In the genomic region with DNA sequence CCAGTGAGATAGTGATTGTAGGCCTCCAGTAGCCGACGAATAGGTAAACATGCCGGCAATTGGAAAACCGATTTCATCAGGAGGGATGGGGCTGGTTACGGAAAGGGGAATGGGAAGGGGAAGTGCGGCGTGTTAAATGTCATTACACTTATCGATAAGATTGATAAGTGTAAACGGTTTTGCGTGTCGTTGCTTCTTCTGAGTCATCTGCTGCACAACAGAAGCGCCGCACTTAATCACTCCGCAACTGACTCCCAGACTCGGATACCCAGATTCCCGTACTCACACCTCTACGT, we compare ENCODE assay signal across 3 fruit fly cellular contexts.
TF ChIP-seq lines count a peak whose summit lies in the region.

No protein-coding gene starts in this region.

- TF ChIP-seq CTCF in whole organism, embryonic (GFP tag; optimal IDR thresholded peaks at IDR 0.05; lab: Kevin White, UChicago), result no peak

TF ChIP-seq in whole organism, embryonic, 481 proteins besides CTCF, POLR2A, EP300 and RAD21:
- peak in 1 of 2 experiments; percentile 2 for TF ChIP-seq Hr78 (GFP tag; optimal IDR thresholded peaks at IDR 0.05; lab: Kevin White, UChicago)
- TF ChIP-seq CG6683 (GFP tag; optimal IDR thresholded peaks at IDR 0.05; lab: Kevin White, UChicago), result no peak
- no peak for TF ChIP-seq Pdp1 (GFP tag; optimal IDR thresholded peaks at IDR 0.05; lab: Kevin White, UChicago)
- no peak for TF ChIP-seq Awh (GFP tag; IDR thresholded peaks at IDR 0.05; lab: Robert Waterston, UW)
- TF ChIP-seq odd (GFP tag; optimal IDR thresholded peaks at IDR 0.05; lab: Kevin White, UChicago), result peak; percentile 18
- no peak for TF ChIP-seq pan (optimal IDR thresholded peaks at IDR 0.05; lab: Kevin White, UChicago)
- TF ChIP-seq pan (GFP tag; optimal IDR thresholded peaks at IDR 0.05 in 1 of 2, IDR thresholded peaks at IDR 0.05 in 1 of 2), result peak in 1 of 2 experiments; percentile 18
- TF ChIP-seq grn (GFP tag; optimal IDR thresholded peaks at IDR 0.05; lab: Kevin White, UChicago), result peak; percentile 71
- TF ChIP-seq caup (GFP tag; optimal IDR thresholded peaks at IDR 0.05; lab: Kevin White, UChicago; ENCODE audit: severe bottlenecking), result peak; percentile 58
- no peak for TF ChIP-seq CG2199 (GFP tag; IDR thresholded peaks at IDR 0.05; lab: Robert Waterston, UW)
- peak; percentile 56 for TF ChIP-seq mirr (GFP tag; optimal IDR thresholded peaks at IDR 0.05; lab: Kevin White, UChicago)
- TF ChIP-seq CG33557 (GFP tag; optimal IDR thresholded peaks at IDR 0.05; lab: Kevin White, UChicago), result peak; percentile 42
- peak; percentile 64 for TF ChIP-seq crol (GFP tag; IDR thresholded peaks at IDR 0.05; lab: Robert Waterston, UW)
- TF ChIP-seq CG10543 (GFP tag; optimal IDR thresholded peaks at IDR 0.05; lab: Kevin White, UChicago), result peak; percentile 43
- 0 out of 2 replicates have a peak, but pooled peaks have one; percentile 18 for TF ChIP-seq Ptx1 (GFP tag; IDR thresholded peaks at IDR 0.05; lab: Robert Waterston, UW)
- TF ChIP-seq vvl (GFP tag; IDR thresholded peaks at IDR 0.05; lab: Robert Waterston, UW), result peak; percentile 10; the same call in 1 of the 2 replicates
- TF ChIP-seq lab (GFP tag; optimal IDR thresholded peaks at IDR 0.05; lab: Kevin White, UChicago), result peak; percentile 93
- TF ChIP-seq CG8388 (GFP tag; optimal IDR thresholded peaks at IDR 0.05; lab: Kevin White, UChicago), result no peak
TF ChIP-seq in whole organism, embryonic: peak in this region for 12.

TF ChIP-seq in whole organism, prepupa, 60 proteins besides CTCF, POLR2A, EP300 and RAD21:
- TF ChIP-seq CG3032 (tag; optimal IDR thresholded peaks at IDR 0.05; lab: Kevin White, UChicago), result no peak
- TF ChIP-seq fkh (GFP tag; optimal IDR thresholded peaks at IDR 0.05; lab: Kevin White, UChicago), result peak; percentile 54
- peak; percentile 10 for TF ChIP-seq Eip78C (GFP tag; lab: Kevin White, UChicago)

TF ChIP-seq in whole organism, pupa, 21 proteins besides CTCF, POLR2A, EP300 and RAD21:
- TF ChIP-seq CG34367 (tag; optimal IDR thresholded peaks at IDR 0.05; lab: Kevin White, UChicago) (no peak), CG9948 (tag; optimal IDR thresholded peaks at IDR 0.05; lab: Kevin White, UChicago) (no peak), rn (GFP tag; IDR thresholded peaks at IDR 0.05; lab: Robert Waterston, UW) (no peak), EcR (GFP tag; optimal IDR thresholded peaks at IDR 0.05; lab: Kevin White, UChicago) (peak; percentile 51), D1 (tag; optimal IDR thresholded peaks at IDR 0.05; lab: Kevin White, UChicago) (no peak), CG12605 (GFP tag; IDR thresholded peaks at IDR 0.05; lab: Robert Waterston, UW) (no peak), CG13204 (GFP tag; optimal IDR thresholded peaks at IDR 0.05; lab: Kevin White, UChicago) (no peak)
